Fruit fly (Drosophila melanogaster) whole organism, wandering third instar larva: ENCODE results near the gene CG33124.

Experiments used
- Abd-B ChIP-seq: fragments of >200 bp; optimal IDR thresholded peaks from 2 replicates; lab custom pipeline; 2017; ENCODE audit warnings: missing biosample characterization, missing genetic modification characterization
- CG32264 ChIP-seq: fragments of 200-800 bp; sonication (Bioruptor generic); optimal IDR thresholded peaks from 2 replicates; lab custom pipeline; 2016; ENCODE audit warnings: missing biosample characterization, missing genetic modification characterization
- CG9705 ChIP-seq: fragments of 200-800 bp; sonication (Bioruptor generic); optimal IDR thresholded peaks from 2 replicates; lab custom pipeline; 2018; ENCODE audit warnings: missing biosample characterization, mild to moderate bottlenecking, missing genetic modification characterization
- CrebA ChIP-seq: fragments of 200-800 bp; sonication (Bioruptor generic); optimal IDR thresholded peaks from 2 replicates; lab custom pipeline; 2016; ENCODE audit warnings: missing biosample characterization, mild to moderate bottlenecking, missing genetic modification characterization, borderline replicate concordance
- Dfd ChIP-seq: fragments of >200 bp; optimal IDR thresholded peaks from 2 replicates; lab custom pipeline; 2017; ENCODE audit warnings: missing biosample characterization, missing genetic modification characterization
- Dif ChIP-seq: fragments of 200-275, 200-300 bp; sonication (Bioruptor generic); optimal IDR thresholded peaks from 2 replicates; lab custom pipeline; 2018; ENCODE audit warnings: missing biosample characterization, missing genetic modification characterization; ENCODE audit not compliant: partially characterized antibody
- GATAd ChIP-seq: sonication (Bioruptor generic); optimal IDR thresholded peaks from 2 replicates; lab custom pipeline; 2016; ENCODE audit warnings: missing biosample characterization, missing genetic modification characterization
- HLH106 ChIP-seq: fragments of 200-800 bp; optimal IDR thresholded peaks from 3 replicates; lab custom pipeline; 2019; ENCODE audit warnings: missing biosample characterization, mild to moderate bottlenecking, missing genetic modification characterization, moderate library complexity
- Hnf4 ChIP-seq: fragments of 200-800 bp; sonication (Bioruptor generic); optimal IDR thresholded peaks from 2 replicates; lab custom pipeline; 2016; ENCODE audit warnings: missing biosample characterization, mild to moderate bottlenecking, missing genetic modification characterization
- Hr78 ChIP-seq: fragments of >200 bp; optimal IDR thresholded peaks from 2 replicates; lab custom pipeline; 2017; ENCODE audit warnings: missing biosample characterization, missing genetic modification characterization
- Hr83 ChIP-seq: fragments of 200-300 bp; sonication (Bioruptor generic); optimal IDR thresholded peaks from 2 replicates; lab custom pipeline; 2016; ENCODE audit warnings: missing biosample characterization, mild to moderate bottlenecking, missing genetic modification characterization, moderate library complexity; ENCODE audit not compliant: poor library complexity, severe bottlenecking
- Jra ChIP-seq: sonication (Bioruptor generic); optimal IDR thresholded peaks from 2 replicates; lab custom pipeline; 2016; ENCODE audit warnings: missing biosample characterization, missing genetic modification characterization
- Mio ChIP-seq: sonication (Bioruptor generic); optimal IDR thresholded peaks from 2 replicates; lab custom pipeline; 2016; ENCODE audit warnings: missing biosample characterization, missing genetic modification characterization
- Myc ChIP-seq: fragments of >200 bp; optimal IDR thresholded peaks from 2 replicates; lab custom pipeline; 2017
- N ChIP-seq: fragments of >200 bp; optimal IDR thresholded peaks from 2 replicates; lab custom pipeline; 2018; ENCODE audit warnings: missing biosample characterization, missing external identifiers, missing genetic modification characterization
- OdsH ChIP-seq: fragments of 200-800 bp; sonication (Bioruptor generic); optimal IDR thresholded peaks from 2 replicates; lab custom pipeline; 2016; ENCODE audit warnings: missing biosample characterization, mild to moderate bottlenecking, missing genetic modification characterization
- Rel ChIP-seq, 2 experiments: fragments of 200-800 bp; sonication (Bioruptor generic) in 1 of 2; optimal IDR thresholded peaks; 2 replicates in 1 of 2; 3 replicates in 1 of 2; lab custom pipeline; 2016 to 2019; ENCODE audit warnings: mild to moderate bottlenecking in 2 of 2, missing biosample characterization in 2 of 2, missing genetic modification characterization in 2 of 2, moderate library complexity in 1 of 2
- Sp1 ChIP-seq: fragments of 200-800 bp; sonication (Bioruptor generic); optimal IDR thresholded peaks from 3 replicates; lab custom pipeline; 2019; ENCODE audit warnings: missing biosample characterization, mild to moderate bottlenecking, missing genetic modification characterization, moderate library complexity
- Vsx2 ChIP-seq: fragments of 200-300, 225-300 bp; sonication (Bioruptor generic); optimal IDR thresholded peaks from 2 replicates; lab custom pipeline; 2018; ENCODE audit warnings: missing biosample characterization, missing genetic modification characterization; ENCODE audit not compliant: partially characterized antibody
- br ChIP-seq: fragments of 200-800 bp; sonication (Bioruptor generic); optimal IDR thresholded peaks from 2 replicates; lab custom pipeline; 2016; ENCODE audit warnings: missing biosample characterization, missing genetic modification characterization
- brk ChIP-seq: fragments of 200-800 bp; sonication (Bioruptor generic); optimal IDR thresholded peaks from 2 replicates; lab custom pipeline; 2016; ENCODE audit warnings: missing biosample characterization, mild to moderate bottlenecking, missing genetic modification characterization
- dl ChIP-seq, 2 experiments: fragments of 175-275, 200-275 bp in 1 of 2; fragments of 200-275 bp in 1 of 2; sonication (Bioruptor generic); optimal IDR thresholded peaks; lab custom pipeline; 2018; ENCODE audit warnings: mild to moderate bottlenecking in 2 of 2, missing biosample characterization in 2 of 2, missing genetic modification characterization in 2 of 2, moderate library complexity in 2 of 2; ENCODE audit not compliant: partially characterized antibody in 2 of 2, insufficient read depth in 1 of 2
- dmrt93B ChIP-seq: fragments of 200-800 bp; sonication (Bioruptor generic); optimal IDR thresholded peaks from 2 replicates; lab custom pipeline; 2018; ENCODE audit warnings: missing biosample characterization, mild to moderate bottlenecking, missing genetic modification characterization
- dsf ChIP-seq: sonication (Bioruptor generic); optimal IDR thresholded peaks from 2 replicates; lab custom pipeline; 2016; ENCODE audit warnings: missing biosample characterization, missing genetic modification characterization, borderline replicate concordance
- ey ChIP-seq: fragments of 200-800 bp; sonication (Bioruptor generic); optimal IDR thresholded peaks from 2 replicates; lab custom pipeline; 2016; ENCODE audit warnings: missing biosample characterization, missing genetic modification characterization
- foxo ChIP-seq, 2 experiments: fragments of 200-800 bp; sonication (Bioruptor generic); optimal IDR thresholded peaks; 2 replicates in 1 of 2; 3 replicates in 1 of 2; lab custom pipeline; 2016 to 2017; ENCODE audit warnings: missing biosample characterization in 2 of 2, missing genetic modification characterization in 2 of 2
- fru ChIP-seq: fragments of 200-800 bp; sonication (Bioruptor generic); optimal IDR thresholded peaks from 3 replicates; lab custom pipeline; 2016; ENCODE audit warnings: missing biosample characterization, mild to moderate bottlenecking, missing genetic modification characterization
- h ChIP-seq: fragments of 200-800 bp; sonication (Bioruptor generic); optimal IDR thresholded peaks from 3 replicates; lab custom pipeline; 2016; ENCODE audit warnings: missing biosample characterization, mild to moderate bottlenecking, missing genetic modification characterization
- jim ChIP-seq: fragments of 175-275, 200-325 bp; sonication (Bioruptor generic); optimal IDR thresholded peaks from 2 replicates; lab custom pipeline; 2016; ENCODE audit warnings: missing biosample characterization, mild to moderate bottlenecking, missing genetic modification characterization
- lola ChIP-seq: fragments of >200 bp; optimal IDR thresholded peaks from 2 replicates; lab custom pipeline; 2017; ENCODE audit warnings: missing biosample characterization, missing genetic modification characterization
- pan ChIP-seq: fragments of >200 bp; optimal IDR thresholded peaks from 2 replicates; lab custom pipeline; 2017
- psq ChIP-seq: fragments of 200-800 bp; sonication (Bioruptor generic); optimal IDR thresholded peaks from 3 replicates; lab custom pipeline; 2017; ENCODE audit warnings: missing biosample characterization, mild to moderate bottlenecking, missing genetic modification characterization, moderate library complexity
- rgr ChIP-seq: fragments of 200-800 bp; sonication (Bioruptor generic); optimal IDR thresholded peaks from 3 replicates; lab custom pipeline; 2016; ENCODE audit warnings: missing biosample characterization, mild to moderate bottlenecking, missing genetic modification characterization
- sage ChIP-seq: fragments of 200-800 bp; sonication (Bioruptor generic); optimal IDR thresholded peaks from 2 replicates; lab custom pipeline; 2016; ENCODE audit warnings: missing biosample characterization, mild to moderate bottlenecking, missing genetic modification characterization
- sv ChIP-seq: fragments of 200-800 bp; sonication (Bioruptor generic); optimal IDR thresholded peaks from 3 replicates; lab custom pipeline; 2016; ENCODE audit warnings: missing biosample characterization, missing genetic modification characterization
- tai ChIP-seq: sonication (Bioruptor generic); optimal IDR thresholded peaks from 2 replicates; lab custom pipeline; 2016; ENCODE audit warnings: missing biosample characterization, missing genetic modification characterization
- usp ChIP-seq: fragments of >200 bp; optimal IDR thresholded peaks from 2 replicates; lab custom pipeline; 2017; ENCODE audit warnings: missing biosample characterization, missing genetic modification characterization
- woc ChIP-seq: sonication (Bioruptor generic); optimal IDR thresholded peaks from 2 replicates; lab custom pipeline; 2016; ENCODE audit warnings: missing biosample characterization, mild to moderate bottlenecking, missing genetic modification characterization

CG33124 gene

DNA sequence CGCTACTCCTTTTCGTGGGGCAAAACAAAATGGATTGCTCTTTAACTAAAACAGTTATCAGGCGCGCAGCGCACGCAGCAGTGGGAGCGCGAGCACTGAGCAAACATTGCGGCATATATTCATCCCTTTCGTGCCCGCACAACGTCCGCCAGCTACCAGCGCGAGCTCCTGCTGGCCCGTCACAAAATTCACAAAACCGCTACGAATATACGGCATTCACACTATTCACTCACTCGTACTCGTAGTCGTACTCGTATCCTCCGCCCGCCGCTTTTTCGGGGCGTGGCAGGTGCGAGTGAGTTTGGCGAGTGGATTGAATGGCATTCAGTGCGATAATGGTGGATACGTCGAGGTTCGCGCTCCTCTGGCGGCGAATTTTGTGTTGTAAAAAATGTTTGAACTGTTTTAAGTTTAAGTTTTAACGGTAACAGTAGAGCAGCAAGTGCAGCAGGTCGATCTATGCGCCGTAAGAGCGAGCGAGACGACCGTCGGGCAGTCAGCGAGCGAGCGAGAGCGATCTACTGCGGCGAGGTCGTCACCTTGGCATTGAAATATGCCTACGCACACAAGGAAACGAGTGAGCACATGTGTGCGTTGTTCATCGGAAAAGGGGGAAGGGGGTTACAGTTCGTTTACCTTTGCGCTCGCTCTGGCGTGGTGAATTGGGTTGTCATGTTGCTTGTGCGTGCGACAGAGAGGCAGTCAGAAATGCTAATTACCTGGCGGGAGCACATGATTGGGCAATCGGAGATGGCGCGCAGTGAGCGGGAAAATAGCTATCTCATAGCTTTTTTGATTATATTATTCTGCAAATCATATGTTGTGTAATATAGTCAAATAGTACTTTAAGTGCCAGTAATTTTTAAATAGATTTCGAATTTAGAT, 12.1 kb downstream of the CG33124 start:
- TF ChIP-seq Hr78 (GFP tag; lab: Kevin White, UChicago) (no peak), rgr (GFP tag; lab: Kevin White, UChicago) (peak; percentile 64), br (peak; percentile 41), woc (GFP tag; lab: Kevin White, UChicago) (peak; percentile 83), Abd-B (GFP tag; lab: Kevin White, UChicago) (no peak), fru (GFP tag; lab: Kevin White, UChicago) (peak; percentile 59), pan (lab: Kevin White, UChicago) (no peak), jim (GFP tag; lab: Kevin White, UChicago) (peak; percentile 57), Hr83 (GFP tag; lab: Kevin White, UChicago) (peak; percentile 93), CrebA (GFP tag; lab: Kevin White, UChicago) (peak; percentile 96), CG9705 (GFP tag; lab: Kevin White, UChicago) (peak; percentile 27), dsf (GFP tag; lab: Kevin White, UChicago) (peak; percentile 13), tai (GFP tag; lab: Kevin White, UChicago) (peak; percentile 96), Vsx2 (GFP tag; lab: Kevin White, UChicago) (peak; percentile 97), h (peak; percentile 78), dmrt93B (GFP tag; lab: Kevin White, UChicago) (peak; percentile 55), psq (GFP tag; lab: Kevin White, UChicago) (peak; percentile 71), sage (no peak), HLH106 (peak; percentile 76), brk (GFP tag; lab: Kevin White, UChicago) (peak; percentile 50), foxo (GFP tag; optimal IDR thresholded peaks at IDR 0.05; lab: Kevin White, UChicago) (peak; percentile 42 to 75), lola (GFP tag; lab: Kevin White, UChicago) (no peak), CG32264 (GFP tag; lab: Kevin White, UChicago) (no peak), Jra (GFP tag; lab: Kevin White, UChicago) (peak; percentile 69), dl (GFP tag; optimal IDR thresholded peaks at IDR 0.05; lab: Kevin White, UChicago; ENCODE audit: insufficient read depth in 1 of 2, partially characterized antibody in 2 of 2) (peak; percentile 87 to 92), sv (GFP tag; lab: Kevin White, UChicago) (peak; percentile 75), usp (GFP tag; lab: Kevin White, UChicago) (no peak), Myc (lab: Kevin White, UChicago) (peak; percentile 89), OdsH (GFP tag; lab: Kevin White, UChicago) (peak; percentile 69), Sp1 (GFP tag; lab: Kevin White, UChicago) (peak; percentile 68), Mio (no peak), GATAd (GFP tag; lab: Kevin White, UChicago) (no peak), Hnf4 (GFP tag; lab: Kevin White, UChicago) (peak; percentile 44), N (peak; percentile 43), Dif (GFP tag; lab: Kevin White, UChicago) (peak; percentile 97), Rel (GFP tag; optimal IDR thresholded peaks at IDR 0.05; lab: Kevin White, UChicago) (no peak), Rel (tag; optimal IDR thresholded peaks at IDR 0.05; lab: Kevin White, UChicago) (peak; percentile 90), Dfd (GFP tag; lab: Kevin White, UChicago) (no peak), ey (peak; percentile 67)
- TF ChIP-seq, all 38 proteins: peak for 28

DNA sequence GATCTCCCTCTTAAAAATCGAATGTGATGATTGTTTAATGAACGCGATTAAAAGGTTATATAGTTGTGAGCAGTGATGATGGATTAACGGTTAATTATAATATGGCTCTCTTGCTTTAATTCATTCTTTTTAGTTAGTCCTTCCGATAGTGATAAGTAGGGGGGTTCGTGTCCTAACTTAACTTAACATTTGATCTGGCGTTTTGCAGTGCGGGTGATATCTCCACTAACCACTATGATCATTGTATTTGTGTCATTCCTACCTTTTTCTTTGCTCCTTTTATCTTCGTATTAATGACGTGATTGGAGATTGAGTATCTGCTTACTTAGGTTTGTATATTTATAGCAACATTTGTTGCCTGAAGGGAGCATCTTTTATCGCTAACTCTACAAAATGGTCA, 13.6 kb downstream of the CG33124 start:
- TF ChIP-seq psq (GFP tag; lab: Kevin White, UChicago) (no peak), br (no peak), rgr (GFP tag; lab: Kevin White, UChicago) (no peak), Abd-B (GFP tag; lab: Kevin White, UChicago) (no peak), Hr83 (GFP tag; lab: Kevin White, UChicago) (no peak), h (no peak), Hnf4 (GFP tag; lab: Kevin White, UChicago) (no peak), brk (GFP tag; lab: Kevin White, UChicago) (no peak), lola (GFP tag; lab: Kevin White, UChicago) (no peak), GATAd (GFP tag; lab: Kevin White, UChicago) (no peak), tai (GFP tag; lab: Kevin White, UChicago) (no peak), usp (GFP tag; lab: Kevin White, UChicago) (no peak)
